Fruit fly (Drosophila melanogaster) whole organism, embryonic: ENCODE measurements around the gene CG45486.

Experiments
- Adf1 ChIP-seq: fragments of 200-800 bp; sonication (Bioruptor generic); IDR thresholded peaks from 2 replicates; pipeline ENCODE4 v1.3.6; 2022; ENCODE audit warnings: missing biosample characterization, missing genetic modification characterization
- Bgb ChIP-seq: fragments of 200-800 bp; sonication (Bioruptor generic); IDR thresholded peaks from 2 replicates; pipeline ENCODE4 v1.3.6; 2022; ENCODE audit warnings: missing biosample characterization, missing genetic modification characterization; ENCODE audit not compliant: partially characterized antibody
- Bteb2 ChIP-seq: fragments of 200-800 bp; sonication (Bioruptor generic); optimal IDR thresholded peaks from 2 replicates; lab custom pipeline; 2016; ENCODE audit warnings: missing biosample characterization, missing genetic modification characterization
- CG10321 ChIP-seq: fragments of 200-800 bp; sonication (Bioruptor generic); IDR thresholded peaks from 2 replicates; pipeline ENCODE4 v1.3.6; 2022; ENCODE audit warnings: missing biosample characterization, missing genetic modification characterization
- CG10959 ChIP-seq: fragments of 200-800 bp; sonication (Bioruptor generic); IDR thresholded peaks from 2 replicates; pipeline ENCODE4 v1.3.6; 2022; ENCODE audit warnings: missing biosample characterization, missing genetic modification characterization
- CG11247 ChIP-seq: fragments of 200-800 bp; sonication (Bioruptor generic); IDR thresholded peaks from 2 replicates; pipeline ENCODE4 v1.3.6; 2022; ENCODE audit warnings: missing biosample characterization, missing genetic modification characterization
- CG11696 ChIP-seq: fragments of 200-800 bp; sonication (Bioruptor generic); IDR thresholded peaks from 2 replicates; pipeline ENCODE4 v1.3.6; 2022; ENCODE audit warnings: missing biosample characterization, missing genetic modification characterization
- CG15514 ChIP-seq: fragments of 200-800 bp; sonication (Bioruptor generic); optimal IDR thresholded peaks from 3 replicates; lab custom pipeline; 2017; ENCODE audit warnings: missing biosample characterization, missing genetic modification characterization, mild to moderate bottlenecking, moderate library complexity, missing genetic modification reagents
- CG16813 ChIP-seq: fragments of 200-800 bp; sonication (Bioruptor generic); IDR thresholded peaks from 3 replicates; pipeline ENCODE4 v1.3.6; 2022; ENCODE audit warnings: missing biosample characterization, missing genetic modification characterization; ENCODE audit not compliant: partially characterized antibody
- CG2116 ChIP-seq: fragments of 200-800 bp; sonication (Bioruptor generic); optimal IDR thresholded peaks from 3 replicates; lab custom pipeline; 2018; ENCODE audit warnings: missing biosample characterization, mild to moderate bottlenecking, missing genetic modification characterization
- CG34376 ChIP-seq: fragments of 200-800 bp; sonication (Bioruptor generic); optimal IDR thresholded peaks from 2 replicates; lab custom pipeline; 2018; ENCODE audit warnings: missing biosample characterization, mild to moderate bottlenecking, missing genetic modification characterization
- CG4282 ChIP-seq: fragments of 200-800 bp; sonication (Bioruptor generic); optimal IDR thresholded peaks from 2 replicates; lab custom pipeline; 2016; ENCODE audit warnings: missing biosample characterization, missing genetic modification characterization
- CG4617 ChIP-seq: fragments of 200-800 bp; sonication (Bioruptor generic); optimal IDR thresholded peaks from 3 replicates; lab custom pipeline; 2016; ENCODE audit warnings: missing biosample characterization, missing genetic modification characterization, borderline replicate concordance
- CG4730 ChIP-seq: fragments of 200-800 bp; sonication (Bioruptor generic); IDR thresholded peaks from 2 replicates; pipeline ENCODE4 v1.3.6; 2022; ENCODE audit warnings: missing biosample characterization, missing genetic modification characterization
- CG6683 ChIP-seq: fragments of 200-800 bp; sonication (Bioruptor generic); optimal IDR thresholded peaks from 2 replicates; lab custom pipeline; 2017; ENCODE audit warnings: missing biosample characterization, mild to moderate bottlenecking, missing genetic modification characterization, missing genetic modification reagents
- CG7963 ChIP-seq: fragments of 200-800 bp; sonication (Bioruptor generic); IDR thresholded peaks from 3 replicates; pipeline ENCODE4 v1.3.6; 2022; ENCODE audit warnings: missing biosample characterization, missing genetic modification characterization; ENCODE audit not compliant: partially characterized antibody
- CG8290 ChIP-seq, 3 experiments: fragments of 200-800 bp; sonication (Bioruptor generic); optimal IDR thresholded peaks; 2 replicates each; lab custom pipeline; 2016 to 2019; ENCODE audit warnings: missing biosample characterization in 3 of 3, missing genetic modification characterization in 3 of 3, mild to moderate bottlenecking in 2 of 3, moderate library complexity in 1 of 3
- Dbx ChIP-seq: fragments of 200-800 bp; sonication (Bioruptor generic); IDR thresholded peaks from 3 replicates; pipeline ENCODE4 v1.3.6; 2022; ENCODE audit warnings: missing biosample characterization, missing genetic modification characterization
- Dip2 ChIP-seq: fragments of 200-800 bp; sonication (Bioruptor generic); IDR thresholded peaks from 2 replicates; pipeline ENCODE4 v1.3.6; 2022; ENCODE audit warnings: missing biosample characterization, missing genetic modification characterization
- Dp ChIP-seq: fragments of 200-800 bp; sonication (Bioruptor generic); optimal IDR thresholded peaks from 2 replicates; lab custom pipeline; 2018; ENCODE audit warnings: missing biosample characterization, mild to moderate bottlenecking, missing genetic modification characterization, moderate library complexity
- E2f1 ChIP-seq: fragments of 200-800 bp; sonication (Bioruptor generic); IDR thresholded peaks from 2 replicates; pipeline ENCODE4 v1.3.6; 2022; ENCODE audit warnings: missing biosample characterization, missing genetic modification characterization
- Fer3 ChIP-seq: fragments of 200-800 bp; sonication (Bioruptor generic); optimal IDR thresholded peaks from 2 replicates; lab custom pipeline; 2018; ENCODE audit warnings: missing biosample characterization, mild to moderate bottlenecking, missing genetic modification characterization, moderate library complexity
- HLH3B ChIP-seq: fragments of 200-800 bp; sonication (Bioruptor generic); IDR thresholded peaks from 2 replicates; pipeline ENCODE4 v1.3.6; 2022; ENCODE audit warnings: missing biosample characterization, missing genetic modification characterization
- Hand ChIP-seq: fragments of 200-800 bp; sonication (Bioruptor generic); optimal IDR thresholded peaks from 2 replicates; lab custom pipeline; 2017; ENCODE audit warnings: mild to moderate bottlenecking, missing biosample characterization, missing genetic modification reagents, missing genetic modification characterization
- Hr51 ChIP-seq, 2 experiments: fragments of 200-800 bp; sonication (Bioruptor generic); optimal IDR thresholded peaks; 2 replicates in 1 of 2; 3 replicates in 1 of 2; lab custom pipeline; 2016 to 2018; ENCODE audit warnings: missing biosample characterization in 2 of 2, missing genetic modification characterization in 2 of 2, mild to moderate bottlenecking in 1 of 2, moderate library complexity in 1 of 2
- Hr78 ChIP-seq, 2 experiments: fragments of 200-800 bp in 1 of 2; fragments of >200 bp in 1 of 2; sonication (Bioruptor generic) in 1 of 2; optimal IDR thresholded peaks; 2 replicates each; lab custom pipeline; 2017 to 2019; ENCODE audit warnings: missing biosample characterization in 2 of 2, missing genetic modification characterization in 2 of 2, mild to moderate bottlenecking in 1 of 2, moderate library complexity in 1 of 2
- Lpt ChIP-seq: fragments of >200 bp; optimal IDR thresholded peaks from 2 replicates; lab custom pipeline; 2018; ENCODE audit warnings: missing biosample characterization, missing genetic modification characterization
- MESR4 ChIP-seq: fragments of 200-800 bp; sonication (Bioruptor generic); optimal IDR thresholded peaks from 2 replicates; lab custom pipeline; 2018; ENCODE audit warnings: missing biosample characterization, mild to moderate bottlenecking, missing genetic modification characterization, moderate library complexity
- Ravus ChIP-seq: fragments of 200-800 bp; sonication (Bioruptor generic); IDR thresholded peaks from 2 replicates; pipeline ENCODE4 v1.3.6; 2022; ENCODE audit warnings: missing biosample characterization, missing genetic modification characterization
- Rfx ChIP-seq: fragments of 200-800 bp; sonication (Bioruptor generic); IDR thresholded peaks from 2 replicates; pipeline ENCODE4 v1.3.6; 2022; ENCODE audit warnings: missing biosample characterization, missing genetic modification characterization
- Spps ChIP-seq: fragments of 200-800 bp; sonication (Bioruptor generic); optimal IDR thresholded peaks from 2 replicates; lab custom pipeline; 2018; ENCODE audit warnings: missing biosample characterization, mild to moderate bottlenecking, missing genetic modification characterization
- Sry-β ChIP-seq: fragments of 200-800 bp; sonication (Bioruptor generic); optimal IDR thresholded peaks from 2 replicates; lab custom pipeline; 2018; ENCODE audit warnings: missing biosample characterization, mild to moderate bottlenecking, missing genetic modification characterization, moderate library complexity
- Stat92E ChIP-seq, 3 experiments: fragments of >200 bp in 2 of 3; fragments of 200-800 bp in 1 of 3; sonication (Bioruptor generic) in 1 of 3; optimal IDR thresholded peaks; 2 replicates each; lab custom pipeline; 2017 to 2019; ENCODE audit warnings: missing biosample characterization in 3 of 3, missing genetic modification characterization in 3 of 3, mild to moderate bottlenecking in 1 of 3, moderate library complexity in 1 of 3
- TFAM ChIP-seq: fragments of 200-800 bp; sonication (Bioruptor generic); optimal IDR thresholded peaks from 2 replicates; lab custom pipeline; 2017; ENCODE audit warnings: missing biosample characterization, missing genetic modification characterization, inconsistent platforms
- abd-A ChIP-seq: fragments of 200-800 bp; sonication (Bioruptor generic); optimal IDR thresholded peaks from 3 replicates; lab custom pipeline; 2019; ENCODE audit warnings: missing biosample characterization, mild to moderate bottlenecking, missing genetic modification characterization, moderate library complexity
- ase ChIP-seq: fragments of 200-800 bp; sonication (Bioruptor generic); IDR thresholded peaks from 3 replicates; pipeline ENCODE4 v1.3.6; 2022; ENCODE audit warnings: missing biosample characterization, missing genetic modification characterization
- bab2 ChIP-seq: fragments of 200-800 bp; sonication (Bioruptor generic); optimal IDR thresholded peaks from 2 replicates; lab custom pipeline; 2016; ENCODE audit warnings: missing biosample characterization, missing genetic modification characterization
- cato ChIP-seq: fragments of 200-800 bp; sonication (Bioruptor generic); optimal IDR thresholded peaks from 2 replicates; lab custom pipeline; 2016; ENCODE audit warnings: missing biosample characterization, missing genetic modification characterization, borderline replicate concordance
- gro ChIP-seq: fragments of 200-800 bp; sonication (Bioruptor generic); optimal IDR thresholded peaks from 2 replicates; lab custom pipeline; 2016; ENCODE audit warnings: missing biosample characterization, missing genetic modification characterization
- jing ChIP-seq: fragments of 200-800 bp; sonication (Bioruptor generic); optimal IDR thresholded peaks from 2 replicates; lab custom pipeline; 2018; ENCODE audit warnings: missing biosample characterization, mild to moderate bottlenecking, missing genetic modification characterization
- ken ChIP-seq: fragments of 200-800 bp; sonication (Bioruptor generic); IDR thresholded peaks from 3 replicates; pipeline ENCODE4 v1.3.6; 2022; ENCODE audit warnings: missing biosample characterization, missing genetic modification characterization
- kni ChIP-seq: fragments of 200-800 bp; sonication (Bioruptor generic); optimal IDR thresholded peaks from 3 replicates; lab custom pipeline; 2017; ENCODE audit warnings: mild to moderate bottlenecking, missing biosample characterization, missing genetic modification reagents, missing genetic modification characterization
- lilli ChIP-seq: fragments of 200-800 bp; sonication (Bioruptor generic); optimal IDR thresholded peaks from 3 replicates; lab custom pipeline; 2016; ENCODE audit warnings: missing biosample characterization, missing genetic modification characterization
- nerfin-2 ChIP-seq: fragments of 200-800 bp; sonication (Bioruptor generic); IDR thresholded peaks from 2 replicates; pipeline ENCODE4 v1.3.6; 2022; ENCODE audit warnings: missing biosample characterization, missing genetic modification characterization; ENCODE audit not compliant: partially characterized antibody
- onecut ChIP-seq: fragments of 200-800 bp; sonication (Bioruptor generic); IDR thresholded peaks from 2 replicates; pipeline ENCODE4 v1.3.6; 2022; ENCODE audit warnings: missing biosample characterization, missing genetic modification characterization
- salm ChIP-seq: fragments of 200-800 bp; sonication (Bioruptor generic); optimal IDR thresholded peaks from 2 replicates; lab custom pipeline; 2018; ENCODE audit warnings: missing biosample characterization, mild to moderate bottlenecking, missing genetic modification characterization
- tap ChIP-seq: fragments of 200-800 bp; optimal IDR thresholded peaks from 3 replicates; lab custom pipeline; 2019; ENCODE audit warnings: missing biosample characterization, mild to moderate bottlenecking, missing genetic modification characterization, moderate library complexity
- zfh1 ChIP-seq: fragments of 200-800 bp; sonication (Bioruptor generic); IDR thresholded peaks from 3 replicates; pipeline ENCODE4 v1.3.6; 2022; ENCODE audit warnings: missing biosample characterization, missing genetic modification characterization

Gene CG45486

dm6 chrX:19889128-19889756 lies 20.7 kb downstream of the CG45486 start (continued):
- TF ChIP-seq CG10959 (GFP tag; lab: Robert Waterston, UW) = peak; percentile 86
- peak; percentile 75 for TF ChIP-seq onecut (GFP tag; lab: Robert Waterston, UW)
- peak; percentile 58 for TF ChIP-seq tap
- peak; percentile 40 for TF ChIP-seq MESR4
- TF ChIP-seq Ravus (GFP tag; lab: Robert Waterston, UW) = peak; percentile 37
- peak; percentile 62 for TF ChIP-seq Dbx (GFP tag; lab: Robert Waterston, UW)
- peak; percentile 77 for TF ChIP-seq CG8290 (GFP tag; optimal IDR thresholded peaks at IDR 0.05; lab: Kevin White, UChicago)
- TF ChIP-seq CG8290 (tag; optimal IDR thresholded peaks at IDR 0.05; lab: Kevin White, UChicago) = peak; percentile 32 to 93
- peak; percentile 87 for TF ChIP-seq zfh1 (GFP tag; lab: Robert Waterston, UW)
- TF ChIP-seq abd-A (tag; lab: Kevin White, UChicago) = peak; percentile 63
- peak; percentile 62 for TF ChIP-seq CG34376 (GFP tag; lab: Kevin White, UChicago)
- TF ChIP-seq ken (GFP tag; lab: Robert Waterston, UW) = peak; percentile 77
- TF ChIP-seq Bteb2 (GFP tag; lab: Kevin White, UChicago) = peak; percentile 70
- no peak for TF ChIP-seq Bgb (GFP tag; lab: Robert Waterston, UW)
- peak; percentile 87 for TF ChIP-seq Rfx (GFP tag; lab: Robert Waterston, UW)
- TF ChIP-seq gro (GFP tag; lab: Kevin White, UChicago) = peak; percentile 85
- peak; percentile 36 for TF ChIP-seq salm
- peak; percentile 85 for TF ChIP-seq HLH3B (GFP tag; lab: Robert Waterston, UW)
- peak; percentile 78 for TF ChIP-seq Fer3
- no peak for TF ChIP-seq Dp (GFP tag; lab: Kevin White, UChicago)
- TF ChIP-seq Spps (tag; lab: Kevin White, UChicago) = peak; percentile 47
- TF ChIP-seq ase = peak; percentile 13; the same call in 1 of the 3 replicates
- TF ChIP-seq CG7963 (GFP tag; lab: Robert Waterston, UW) = no peak
- no peak for TF ChIP-seq Lpt (GFP tag; lab: Kevin White, UChicago)
- peak; percentile 84 for TF ChIP-seq bab2 (GFP tag; lab: Kevin White, UChicago)
- TF ChIP-seq CG4730 (GFP tag; lab: Robert Waterston, UW) = peak; percentile 73
- peak; percentile 68 for TF ChIP-seq E2f1 (GFP tag; lab: Robert Waterston, UW)
- no peak for TF ChIP-seq Sry-β (GFP tag; lab: Kevin White, UChicago)
- peak; percentile 69 for TF ChIP-seq CG4282
- TF ChIP-seq jing (GFP tag; lab: Kevin White, UChicago) = peak; percentile 81
- TF ChIP-seq CG10321 (GFP tag; lab: Robert Waterston, UW) = peak; percentile 51; the same call in 1 of the 2 replicates
- TF ChIP-seq Dip2 (GFP tag; lab: Robert Waterston, UW) = no peak
- no peak for TF ChIP-seq Hr78 (GFP tag; optimal IDR thresholded peaks at IDR 0.05; lab: Kevin White, UChicago)
- TF ChIP-seq CG4617 (GFP tag; lab: Kevin White, UChicago) = peak; percentile 56
- peak; percentile 55 for TF ChIP-seq cato (GFP tag; lab: Kevin White, UChicago)
- peak; percentile 91 for TF ChIP-seq lilli (GFP tag; lab: Kevin White, UChicago)
- TF ChIP-seq Hand (GFP tag; lab: Kevin White, UChicago) = peak; percentile 70
- TF ChIP-seq CG2116 = peak; percentile 52
- TF ChIP-seq nerfin-2 (GFP tag; lab: Robert Waterston, UW) = no peak
- TF ChIP-seq CG6683 (GFP tag; lab: Kevin White, UChicago) = peak; percentile 58
- peak; percentile 59 for TF ChIP-seq CG11696 (GFP tag; lab: Robert Waterston, UW)
- TF ChIP-seq Adf1 (GFP tag; lab: Robert Waterston, UW) = peak; percentile 70
- TF ChIP-seq Stat92E (GFP tag; optimal IDR thresholded peaks at IDR 0.05; lab: Kevin White, UChicago) = no peak
- peak; percentile 68 for TF ChIP-seq CG15514 (GFP tag; lab: Kevin White, UChicago)
- peak; percentile 31 for TF ChIP-seq TFAM (GFP tag; lab: Kevin White, UChicago)
- no peak for TF ChIP-seq CG16813 (GFP tag; lab: Robert Waterston, UW)
- TF ChIP-seq kni = no peak
- TF ChIP-seq CG11247 = peak; percentile 62; the same call in 1 of the 2 replicates
- TF ChIP-seq Hr51 (GFP tag; optimal IDR thresholded peaks at IDR 0.05; lab: Kevin White, UChicago) = peak; percentile 75 to 87
